Worm (Caenorhabditis elegans) whole organism, L3 larva: ENCODE data around the gene idpc-7.

Experiments
- daf-12 ChIP-seq: fragments of 150-350 bp; optimal IDR thresholded peaks from 2 replicates; lab custom pipeline; 2014; ENCODE audit warnings: missing biosample characterization, missing genetic modification reagents, missing genetic modification characterization
- fos-1 ChIP-seq: fragments of 150-350 bp; optimal IDR thresholded peaks from 2 replicates; lab custom pipeline; 2014; ENCODE audit warnings: missing biosample characterization, missing genetic modification characterization
- nhr-28 ChIP-seq: fragments of 150-350 bp; optimal IDR thresholded peaks from 2 replicates; lab custom pipeline; 2014; ENCODE audit warnings: missing biosample characterization, missing genetic modification characterization
- tbx-2 ChIP-seq: sonication (generic microtip); optimal IDR thresholded peaks from 2 replicates; lab custom pipeline; 2016; ENCODE audit warnings: mild to moderate bottlenecking, missing genetic modification characterization, missing compliant biosample characterization
- unc-39 ChIP-seq: sonication (generic microtip); optimal IDR thresholded peaks from 4 replicates; lab custom pipeline; 2017; ENCODE audit warnings: missing biosample characterization, missing genetic modification characterization

- no peak for TF ChIP-seq nhr-28 (tag; lab: Kevin White, UChicago)
- no peak for TF ChIP-seq tbx-2
- no peak for TF ChIP-seq unc-39 (tag; lab: Kevin White, UChicago)
- no peak for TF ChIP-seq daf-12 (tag; lab: Kevin White, UChicago)
- TF ChIP-seq fos-1 (tag; lab: Kevin White, UChicago): no peak
Measured at ce11 chrV:9616130-9616529, 2.7 kb downstream of the idpc-7 start.
